Worm (Caenorhabditis elegans) whole organism, L3 larva: Measurements from ENCODE around the gene fbxb-107.

Experiments used
- hmg-11 ChIP-seq: sonication (generic microtip); optimal IDR thresholded peaks from 2 replicates; lab custom pipeline; 2016; ENCODE audit warnings: missing genetic modification characterization, missing compliant biosample characterization
- nhr-11 ChIP-seq: fragments of 150-350 bp; optimal IDR thresholded peaks from 2 replicates; lab custom pipeline; 2014; ENCODE audit warnings: missing biosample characterization, missing genetic modification characterization
- pha-4 ChIP-seq: fragments of 150-350 bp; optimal IDR thresholded peaks from 2 replicates; lab custom pipeline; 2014; ENCODE audit warnings: missing biosample characterization, missing genetic modification reagents, missing genetic modification characterization
- ztf-4 ChIP-seq: fragments of 150-350 bp; optimal IDR thresholded peaks from 2 replicates; lab custom pipeline; 2014; ENCODE audit warnings: missing biosample characterization, missing genetic modification characterization

The fbxb-107 gene

DNA sequence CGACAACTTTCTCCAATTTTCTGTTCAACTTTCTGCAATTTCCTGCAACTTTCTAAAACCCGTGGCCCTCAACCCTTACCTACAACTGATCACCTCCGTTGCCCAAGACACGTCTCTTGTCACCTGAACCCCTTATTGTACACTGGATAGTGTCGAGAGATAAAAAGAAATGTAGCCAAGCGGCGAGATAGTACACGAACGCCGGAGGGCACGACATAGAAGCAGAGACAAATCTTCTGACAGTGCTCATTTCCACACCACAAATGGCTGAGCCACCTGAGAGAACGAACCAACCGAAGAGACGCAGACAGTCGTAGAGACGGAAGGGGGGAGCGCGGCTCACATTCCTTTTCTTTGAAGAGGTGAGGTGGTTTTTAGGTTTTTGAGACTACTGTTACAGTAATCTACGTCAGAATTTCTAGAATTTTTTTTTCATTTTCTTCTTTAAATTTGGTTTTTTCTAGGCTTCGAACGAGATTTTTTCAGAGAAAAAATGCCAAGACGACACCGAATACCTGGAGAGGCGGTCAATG lies 49.2 kb downstream of the fbxb-107 start, which contains the start of gene K12H6.12:
Gene K12H6.12 (plus strand): TSS at position 483 of the 533 bp plus-strand sequence.
- TF ChIP-seq pha-4 (peak; percentile 58), hmg-11 (tag; lab: Kevin White, UChicago) (peak; percentile 3), nhr-11 (tag; lab: Kevin White, UChicago) (peak; percentile 34), ztf-4 (tag; lab: Kevin White, UChicago) (no peak)
- TF ChIP-seq, all 47 proteins: peak for 3
